Fruit fly (Drosophila melanogaster): ENCODE measurements around the gene unk.

dm6 chr3R:23134690-23135089, 23.0 kb downstream of the unk start:
- TF ChIP-seq CG15710 (tag; optimal IDR thresholded peaks at IDR 0.05) (no peak), CG10348 (GFP tag; IDR thresholded peaks at IDR 0.05) (no peak), EcR (GFP tag; optimal IDR thresholded peaks at IDR 0.05) (no peak), CG12605 (GFP tag; IDR thresholded peaks at IDR 0.05) (no peak), rn (GFP tag; IDR thresholded peaks at IDR 0.05) (no peak), Pif1A (GFP tag; optimal IDR thresholded peaks at IDR 0.05) (no peak), CG4496 (GFP tag; IDR thresholded peaks at IDR 0.05) (no peak)

Data from whole organism, pupa.